Worm (Caenorhabditis elegans): ENCODE results near the gene ugt-19.
A peak's percentile ranks its signal among the peaks of the same experiment; 100 is the strongest.

ugt-19 gene

DNA sequence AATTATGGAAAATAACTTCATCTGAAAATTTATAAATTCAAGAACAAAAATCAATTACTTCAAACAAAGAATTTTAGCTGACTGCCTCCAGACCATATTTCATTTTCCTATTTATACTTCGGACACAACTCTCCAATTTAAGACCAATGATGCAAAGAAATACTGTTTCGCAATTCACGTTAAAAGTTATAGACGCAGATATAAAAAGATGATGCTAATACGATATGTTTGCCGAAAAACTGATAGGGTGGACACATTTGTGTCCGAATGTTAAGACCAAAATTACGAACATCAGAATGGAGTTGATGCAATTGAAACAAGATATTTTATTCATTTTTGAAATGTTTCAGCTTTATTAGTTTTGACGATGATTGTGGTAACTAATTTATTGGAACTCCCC lies at the start of gene ugt-19:
ugt-19 (minus strand) TSS at position 28 of the 400 bp plus-strand sequence.
- TF ChIP-seq aly-2 (tag; optimal IDR thresholded peaks at IDR 0.05) = no peak
- no peak for TF ChIP-seq lsy-12 (tag; optimal IDR thresholded peaks at IDR 0.05)
- no peak for TF ChIP-seq nhr-11 (tag; optimal IDR thresholded peaks at IDR 0.05)
- no peak for TF ChIP-seq R02D3.7 (tag; optimal IDR thresholded peaks at IDR 0.05)
- TF ChIP-seq egl-5 (tag; optimal IDR thresholded peaks at IDR 0.05) = no peak
- TF ChIP-seq eor-1 (tag; optimal IDR thresholded peaks at IDR 0.05) = no peak
- TF ChIP-seq nhr-67 (tag; optimal IDR thresholded peaks at IDR 0.05) = no peak
- no peak for TF ChIP-seq ceh-9 (tag; optimal IDR thresholded peaks at IDR 0.05)
- no peak for TF ChIP-seq nhr-12 (tag; optimal IDR thresholded peaks at IDR 0.05)
- no peak for TF ChIP-seq fkh-10 (GFP tag; optimal IDR thresholded peaks at IDR 0.05)
- no peak for TF ChIP-seq tbx-2 (tag; optimal IDR thresholded peaks at IDR 0.05)
- no peak for TF ChIP-seq skn-1 (tag; optimal IDR thresholded peaks at IDR 0.05)
- TF ChIP-seq snpc-4 (tag; optimal IDR thresholded peaks at IDR 0.05) = no peak
- TF ChIP-seq pqm-1 (tag; optimal IDR thresholded peaks at IDR 0.05) = peak; percentile 67
- TF ChIP-seq ama-1 (optimal IDR thresholded peaks at IDR 0.05) = no peak
- TF ChIP-seq lin-15B (tag; optimal IDR thresholded peaks at IDR 0.05) = no peak
- no peak for TF ChIP-seq ceh-16 (tag; optimal IDR thresholded peaks at IDR 0.05)
- peak in 1 of 3 experiments; percentile 48 for TF ChIP-seq elt-3 (tag; optimal IDR thresholded peaks at IDR 0.05)
- TF ChIP-seq elt-1 (tag; optimal IDR thresholded peaks at IDR 0.05) = no peak
- TF ChIP-seq elt-2 (tag; optimal IDR thresholded peaks at IDR 0.05) = peak; percentile 61
- no peak for TF ChIP-seq mml-1 (tag; optimal IDR thresholded peaks at IDR 0.05)
- TF ChIP-seq nhr-23 (tag; optimal IDR thresholded peaks at IDR 0.05) = no peak
- TF ChIP-seq hmg-11 (tag; optimal IDR thresholded peaks at IDR 0.05) = no peak
- TF ChIP-seq nhr-76 (tag; optimal IDR thresholded peaks at IDR 0.05) = no peak
- TF ChIP-seq unc-62 (GFP tag; optimal IDR thresholded peaks at IDR 0.05) = no peak
- TF ChIP-seq ZK546.5 (tag; optimal IDR thresholded peaks at IDR 0.05) = no peak
- TF ChIP-seq fos-1 (tag; optimal IDR thresholded peaks at IDR 0.05) = no peak

DNA sequence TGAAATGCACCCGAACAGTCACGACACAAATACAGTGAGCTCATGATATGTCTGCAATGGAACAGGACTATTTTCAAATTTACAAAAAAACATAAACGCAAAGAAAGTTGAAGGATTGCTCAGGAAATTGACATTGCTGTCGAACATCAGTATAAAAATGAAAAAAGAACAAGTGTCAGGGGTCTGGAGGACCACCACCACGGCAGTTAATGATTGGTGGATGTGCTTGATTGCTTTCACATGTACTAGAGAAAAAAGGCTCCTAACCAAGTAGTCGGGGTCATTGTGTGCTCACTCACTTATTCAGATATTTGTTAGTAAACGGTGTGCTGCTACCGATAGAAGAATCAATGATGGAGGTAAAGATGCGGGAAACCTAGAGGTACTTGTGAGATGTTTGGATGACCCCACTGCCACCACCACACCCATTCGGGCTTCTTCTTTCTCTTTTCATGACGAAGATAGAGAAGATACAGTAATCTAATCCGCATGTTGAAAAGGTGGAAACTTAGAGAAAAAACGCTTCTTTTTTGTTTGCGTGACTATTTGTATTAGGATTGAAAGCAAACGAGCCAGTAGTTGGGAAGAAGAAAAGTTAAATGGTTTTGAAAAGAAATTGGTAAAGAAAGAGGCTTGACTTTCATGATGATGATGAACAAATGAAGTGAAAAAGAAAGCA lies 47.6 kb upstream of the ugt-19 start, which contains the start of gene M03D4.4:
M03D4.4 (minus strand) TSS at position 51 of the 679 bp plus-strand sequence.
- TF ChIP-seq pha-4 (tag; optimal IDR thresholded peaks at IDR 0.05) = peak; percentile 77
- no peak for TF ChIP-seq ceh-28 (tag; optimal IDR thresholded peaks at IDR 0.05)

DNA sequence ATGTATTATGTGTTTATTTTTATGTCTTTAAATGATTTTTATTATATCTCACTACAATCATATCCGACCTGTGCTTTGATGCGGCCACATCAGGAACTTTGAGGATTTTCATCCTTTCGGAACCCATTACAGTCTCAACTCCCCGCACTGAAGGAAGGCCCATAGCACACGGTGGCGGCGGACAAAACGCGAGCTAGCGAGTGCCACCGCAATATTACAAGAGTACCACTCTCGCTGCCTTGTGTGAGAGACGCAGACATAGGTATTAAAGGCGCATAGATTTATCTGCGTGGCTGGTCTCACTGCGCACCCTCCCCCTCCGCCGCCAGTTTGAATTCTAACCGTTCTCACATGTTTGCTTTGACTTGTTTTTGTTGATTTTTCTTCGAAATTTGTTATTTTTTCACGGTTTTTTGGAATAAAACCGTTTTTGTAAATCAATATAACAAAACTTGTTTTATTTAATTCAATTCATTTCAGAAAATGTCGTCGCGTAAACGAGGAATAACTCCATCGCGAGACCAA lies 38.1 kb upstream of the ugt-19 start, which contains the start of gene zen-4:
zen-4 (plus strand) TSS at position 475 of the 525 bp plus-strand sequence.
- TF ChIP-seq lin-39 (tag; optimal IDR thresholded peaks at IDR 0.05) (peak; percentile 19), nfya-1 (tag; optimal IDR thresholded peaks at IDR 0.05; ENCODE audit: insufficient read depth) (no peak), ama-1 (optimal IDR thresholded peaks at IDR 0.05) (no peak), skn-1 (tag; optimal IDR thresholded peaks at IDR 0.05) (no peak), ztf-11 (tag; optimal IDR thresholded peaks at IDR 0.05) (no peak), snpc-4 (tag; optimal IDR thresholded peaks at IDR 0.05) (peak; percentile 95), nhr-28 (tag; optimal IDR thresholded peaks at IDR 0.05) (no peak), nhr-43 (tag; optimal IDR thresholded peaks at IDR 0.05; ENCODE audit: poor library complexity, severe bottlenecking) (no peak), fos-1 (tag; optimal IDR thresholded peaks at IDR 0.05) (no peak), lin-15B (tag; optimal IDR thresholded peaks at IDR 0.05) (peak; percentile 22), nhr-25 (tag; optimal IDR thresholded peaks at IDR 0.05) (peak; percentile 29), unc-62 (GFP tag; optimal IDR thresholded peaks at IDR 0.05) (no peak), nhr-67 (tag; optimal IDR thresholded peaks at IDR 0.05) (no peak), elt-1 (tag; optimal IDR thresholded peaks at IDR 0.05) (no peak), hmg-11 (tag; optimal IDR thresholded peaks at IDR 0.05) (no peak), tbx-2 (tag; optimal IDR thresholded peaks at IDR 0.05) (no peak), lsy-12 (tag; optimal IDR thresholded peaks at IDR 0.05) (peak; percentile 1), nhr-12 (tag; optimal IDR thresholded peaks at IDR 0.05) (no peak), elt-2 (tag; optimal IDR thresholded peaks at IDR 0.05) (no peak), eor-1 (tag; optimal IDR thresholded peaks at IDR 0.05) (no peak), sea-2 (GFP tag; optimal IDR thresholded peaks at IDR 0.05) (no peak), elt-3 (tag; optimal IDR thresholded peaks at IDR 0.05) (no peak), ceh-82 (tag; optimal IDR thresholded peaks at IDR 0.05) (no peak), mdl-1 (tag; optimal IDR thresholded peaks at IDR 0.05) (no peak), nhr-77 (tag; optimal IDR thresholded peaks at IDR 0.05) (no peak), pqm-1 (tag; optimal IDR thresholded peaks at IDR 0.05) (no peak), nhr-23 (tag; optimal IDR thresholded peaks at IDR 0.05) (no peak), fkh-2 (tag; optimal IDR thresholded peaks at IDR 0.05) (no peak), pha-4 (tag; optimal IDR thresholded peaks at IDR 0.05) (peak; percentile 71), ceh-28 (tag; optimal IDR thresholded peaks at IDR 0.05) (no peak), nhr-76 (tag; optimal IDR thresholded peaks at IDR 0.05) (no peak), nhr-11 (tag; optimal IDR thresholded peaks at IDR 0.05) (no peak), ZK546.5 (tag; optimal IDR thresholded peaks at IDR 0.05) (no peak), R02D3.7 (tag; optimal IDR thresholded peaks at IDR 0.05) (peak; percentile 31), ceh-9 (tag; optimal IDR thresholded peaks at IDR 0.05) (no peak), jun-1 (tag; optimal IDR thresholded peaks at IDR 0.05) (no peak), aly-2 (tag; optimal IDR thresholded peaks at IDR 0.05) (no peak), mml-1 (tag; optimal IDR thresholded peaks at IDR 0.05) (no peak), ceh-16 (tag; optimal IDR thresholded peaks at IDR 0.05) (no peak), fkh-10 (GFP tag; optimal IDR thresholded peaks at IDR 0.05) (no peak), egl-5 (tag; optimal IDR thresholded peaks at IDR 0.05) (no peak), ztf-4 (tag; optimal IDR thresholded peaks at IDR 0.05) (no peak), egl-27 (tag; optimal IDR thresholded peaks at IDR 0.05) (no peak), unc-39 (tag; optimal IDR thresholded peaks at IDR 0.05) (no peak)
